Worm (Caenorhabditis elegans): ENCODE results near the gene oac-38.

The oac-38 gene

DNA sequence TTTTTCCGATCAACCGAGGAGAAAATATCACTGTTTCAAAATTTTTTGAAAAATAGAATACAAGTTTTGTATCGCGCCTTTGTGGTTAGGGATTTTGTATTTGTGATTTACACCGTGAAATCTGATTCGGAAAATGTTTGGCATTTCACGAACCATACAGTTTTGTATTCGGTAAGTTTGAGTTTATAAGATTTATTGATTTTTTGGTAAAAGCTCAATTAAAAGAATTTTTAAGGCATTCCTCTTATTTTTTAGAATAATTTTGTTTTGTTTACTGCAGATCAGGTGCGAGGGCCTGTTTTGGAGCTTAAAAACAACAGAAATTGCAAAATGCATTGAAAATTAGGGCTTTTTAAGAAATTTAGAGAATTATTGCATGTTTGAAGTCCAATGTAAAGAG lies 19.8 kb downstream of the oac-38 start:
- TF ChIP-seq elt-3 (tag; optimal IDR thresholded peaks at IDR 0.05) (no peak), skn-1 (tag; optimal IDR thresholded peaks at IDR 0.05) (no peak), nfya-1 (tag; optimal IDR thresholded peaks at IDR 0.05; ENCODE audit: insufficient read depth) (no peak), egl-5 (tag; optimal IDR thresholded peaks at IDR 0.05) (no peak), pqm-1 (tag; optimal IDR thresholded peaks at IDR 0.05) (no peak), ZK546.5 (tag; optimal IDR thresholded peaks at IDR 0.05) (no peak), ztf-11 (tag; optimal IDR thresholded peaks at IDR 0.05) (no peak), elt-1 (tag; optimal IDR thresholded peaks at IDR 0.05) (no peak), fos-1 (tag; optimal IDR thresholded peaks at IDR 0.05) (no peak), ceh-16 (tag; optimal IDR thresholded peaks at IDR 0.05) (no peak), sea-2 (GFP tag; optimal IDR thresholded peaks at IDR 0.05) (no peak), fkh-2 (tag; optimal IDR thresholded peaks at IDR 0.05) (no peak), nhr-28 (tag; optimal IDR thresholded peaks at IDR 0.05) (no peak), unc-39 (tag; optimal IDR thresholded peaks at IDR 0.05) (no peak), ceh-9 (tag; optimal IDR thresholded peaks at IDR 0.05) (no peak)

DNA sequence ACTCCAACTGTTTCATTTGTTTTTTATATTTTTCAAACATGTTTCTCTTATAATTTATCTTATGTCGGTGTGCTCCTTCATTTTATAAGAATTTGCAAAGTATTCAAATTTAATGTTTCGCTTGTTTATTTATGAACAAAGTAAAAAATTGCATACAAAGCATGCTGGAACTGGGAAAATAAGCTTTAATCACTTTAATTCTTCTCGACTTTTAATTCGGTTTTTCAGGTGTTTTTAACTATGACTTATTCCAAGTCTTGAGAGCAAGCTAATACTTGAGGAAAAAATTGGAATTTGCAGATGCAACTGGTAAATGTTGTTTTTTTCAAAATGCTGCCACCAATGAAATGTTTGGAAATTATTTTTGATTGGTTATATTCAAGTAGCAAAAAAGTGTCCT lies 21.4 kb downstream of the oac-38 start, which contains the start of gene srz-59:
Gene srz-59 (plus strand): TSS at position 301 of the 400 bp plus-strand sequence.
- TF ChIP-seq ztf-4 (tag; optimal IDR thresholded peaks at IDR 0.05) (no peak), ama-1 (optimal IDR thresholded peaks at IDR 0.05) (no peak), hmg-11 (tag; optimal IDR thresholded peaks at IDR 0.05) (no peak), mml-1 (tag; optimal IDR thresholded peaks at IDR 0.05) (no peak), pqm-1 (tag; optimal IDR thresholded peaks at IDR 0.05) (no peak), nhr-23 (tag; optimal IDR thresholded peaks at IDR 0.05) (no peak), R02D3.7 (tag; optimal IDR thresholded peaks at IDR 0.05) (no peak), nhr-76 (tag; optimal IDR thresholded peaks at IDR 0.05) (no peak), nfya-1 (tag; optimal IDR thresholded peaks at IDR 0.05; ENCODE audit: insufficient read depth) (no peak), nhr-237 (tag; optimal IDR thresholded peaks at IDR 0.05) (no peak), fos-1 (tag; optimal IDR thresholded peaks at IDR 0.05) (no peak), nhr-28 (tag; optimal IDR thresholded peaks at IDR 0.05) (no peak), ZK546.5 (tag; optimal IDR thresholded peaks at IDR 0.05) (no peak), lsy-12 (tag; optimal IDR thresholded peaks at IDR 0.05) (no peak)

DNA sequence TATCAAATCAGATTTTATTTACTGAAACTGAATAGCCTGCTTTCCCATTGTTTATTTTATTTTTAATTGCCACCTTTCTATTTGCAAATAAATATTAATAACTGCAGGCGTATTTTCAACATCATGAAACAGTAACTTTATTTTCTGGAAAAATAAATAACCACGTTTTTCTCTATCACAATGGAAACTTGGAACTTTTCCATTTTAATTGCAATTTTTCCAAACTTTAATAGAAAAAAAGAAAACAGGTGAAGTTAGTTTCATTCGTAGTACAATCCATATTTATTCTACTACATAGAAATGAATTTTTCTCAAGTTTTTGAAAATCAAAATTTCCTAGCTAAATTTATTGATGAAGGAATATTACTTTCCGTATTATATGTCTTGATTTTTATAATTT lies 24.1 kb downstream of the oac-38 start, which contains the start of gene srz-42:
Gene srz-42 (plus strand): TSS at position 301 of the 400 bp plus-strand sequence.
- no peak for TF ChIP-seq lin-15B (tag; optimal IDR thresholded peaks at IDR 0.05)
- TF ChIP-seq nhr-76 (tag; optimal IDR thresholded peaks at IDR 0.05): no peak
- TF ChIP-seq ceh-16 (tag; optimal IDR thresholded peaks at IDR 0.05): no peak
- no peak for TF ChIP-seq skn-1 (tag; optimal IDR thresholded peaks at IDR 0.05)
- no peak for TF ChIP-seq ztf-4 (tag; optimal IDR thresholded peaks at IDR 0.05)
- no peak for TF ChIP-seq pha-4 (tag; optimal IDR thresholded peaks at IDR 0.05)
- no peak for TF ChIP-seq fkh-10 (GFP tag; optimal IDR thresholded peaks at IDR 0.05)
- no peak for TF ChIP-seq fos-1 (tag; optimal IDR thresholded peaks at IDR 0.05)
- no peak for TF ChIP-seq nhr-23 (tag; optimal IDR thresholded peaks at IDR 0.05)
- TF ChIP-seq ZK546.5 (tag; optimal IDR thresholded peaks at IDR 0.05): no peak
- no peak for TF ChIP-seq nfya-1 (tag; optimal IDR thresholded peaks at IDR 0.05; ENCODE audit: insufficient read depth)

DNA sequence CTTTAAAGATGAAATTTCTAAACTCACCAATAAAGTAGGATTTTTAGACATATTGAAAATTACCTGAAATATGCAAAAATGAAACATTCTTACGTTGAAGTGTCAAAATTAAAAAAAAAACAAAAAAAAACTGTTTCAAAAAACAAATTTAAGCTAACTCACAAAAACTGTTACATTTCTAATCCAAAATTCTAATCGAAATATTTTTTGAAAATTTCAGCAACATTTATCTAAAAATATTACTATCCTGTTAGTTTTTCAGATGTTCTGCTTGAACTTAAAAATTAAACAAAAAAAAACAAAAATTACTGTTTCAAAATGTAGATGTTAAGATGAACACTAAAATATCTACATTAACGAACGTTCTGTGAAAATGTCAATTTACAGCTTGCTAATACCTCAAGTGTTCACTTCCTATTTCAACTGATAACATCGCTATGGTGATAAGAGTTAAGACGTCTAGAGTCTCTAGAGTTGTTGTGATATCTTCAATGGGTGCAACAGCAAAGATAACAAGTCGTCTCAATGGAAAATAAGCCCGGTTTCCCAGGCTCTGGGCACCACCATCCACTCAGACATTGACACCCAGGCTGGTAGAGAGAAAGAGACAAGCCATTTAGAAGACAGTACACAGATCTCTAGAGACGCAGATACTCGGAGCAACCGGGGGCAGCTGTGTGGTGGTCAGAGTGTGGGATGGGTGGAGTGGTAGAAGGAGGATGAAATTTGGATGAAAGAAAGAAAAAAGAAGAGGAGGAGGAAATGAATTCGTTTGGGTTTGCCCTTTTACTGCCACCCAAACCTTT lies 25.2 kb downstream of the oac-38 start, which contains the start of gene H12I19.115:
Gene H12I19.115 (minus strand): TSS at position 51 of the 806 bp plus-strand sequence.
- TF ChIP-seq jun-1 (tag; optimal IDR thresholded peaks at IDR 0.05) (no peak), lin-39 (tag; optimal IDR thresholded peaks at IDR 0.05) (peak; percentile 58), snpc-4 (tag; optimal IDR thresholded peaks at IDR 0.05) (no peak), ceh-16 (tag; optimal IDR thresholded peaks at IDR 0.05) (no peak), elt-2 (tag; optimal IDR thresholded peaks at IDR 0.05) (peak; percentile 69), nfya-1 (tag; optimal IDR thresholded peaks at IDR 0.05; ENCODE audit: insufficient read depth) (peak; percentile 66), lsy-12 (tag; optimal IDR thresholded peaks at IDR 0.05) (no peak), elt-3 (tag; optimal IDR thresholded peaks at IDR 0.05) (no peak), ztf-4 (tag; optimal IDR thresholded peaks at IDR 0.05) (no peak), ceh-82 (tag; optimal IDR thresholded peaks at IDR 0.05) (no peak), ceh-9 (tag; optimal IDR thresholded peaks at IDR 0.05) (no peak), ztf-11 (tag; optimal IDR thresholded peaks at IDR 0.05) (no peak), skn-1 (tag; optimal IDR thresholded peaks at IDR 0.05) (no peak), pqm-1 (tag; optimal IDR thresholded peaks at IDR 0.05) (no peak)

DNA sequence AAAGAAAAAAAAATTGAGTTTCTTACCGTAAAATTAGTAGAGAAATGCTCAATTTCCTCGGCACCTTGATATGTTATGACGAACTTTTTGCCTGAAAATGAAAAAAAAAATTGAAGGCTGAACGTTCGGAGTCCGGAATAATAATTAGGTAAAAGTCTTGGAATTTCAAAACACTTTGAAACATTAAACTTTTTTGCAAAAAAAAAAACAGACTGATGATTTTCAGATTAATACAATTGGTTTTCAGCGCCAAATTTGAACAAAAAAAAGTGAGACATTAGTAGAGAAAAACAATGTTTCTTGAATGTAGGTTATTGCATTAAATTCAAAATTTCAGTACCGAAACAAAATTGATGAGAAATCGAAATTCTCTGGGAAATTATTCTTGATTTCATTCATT lies 29.2 kb downstream of the oac-38 start, which contains the start of gene nkcc-1:
Gene nkcc-1 (minus strand): TSS at position 101 of the 400 bp plus-strand sequence.
- no peak for TF ChIP-seq egl-5 (tag; optimal IDR thresholded peaks at IDR 0.05)
- no peak for TF ChIP-seq ZK546.5 (tag; optimal IDR thresholded peaks at IDR 0.05)
- TF ChIP-seq ceh-9 (tag; optimal IDR thresholded peaks at IDR 0.05): no peak
- TF ChIP-seq lsy-12 (tag; optimal IDR thresholded peaks at IDR 0.05): no peak
- no peak for TF ChIP-seq pqm-1 (tag; optimal IDR thresholded peaks at IDR 0.05)
- TF ChIP-seq elt-3 (tag; optimal IDR thresholded peaks at IDR 0.05): no peak

Data from whole organism, L3 larva.